Worm (Caenorhabditis elegans) whole organism, L1 larva: ENCODE measurements around the gene vha-17.
"Not testable (repeated sequence)": the region's sequence is repeated elsewhere in the genome, so short reads cannot be mapped to it uniquely, and the experiment has no call there.

Source experiments
- aha-1 ChIP-seq: fragments of 150-350 bp; optimal IDR thresholded peaks from 2 replicates; lab custom pipeline; 2014; ENCODE audit warnings: missing biosample characterization, missing genetic modification characterization
- blmp-1 ChIP-seq: fragments of 150-350 bp; optimal IDR thresholded peaks from 2 replicates; lab custom pipeline; 2014; ENCODE audit warnings: missing biosample characterization, missing genetic modification characterization
- ceh-8 ChIP-seq: fragments of 200-800 bp; sonication (Bioruptor generic); optimal IDR thresholded peaks from 2 replicates; lab custom pipeline; 2018; ENCODE audit warnings: mild to moderate bottlenecking, missing genetic modification characterization, moderate library complexity, missing compliant biosample characterization
- dsc-1 ChIP-seq: sonication (generic microtip); optimal IDR thresholded peaks from 2 replicates; lab custom pipeline; 2016; ENCODE audit warnings: mild to moderate bottlenecking, missing genetic modification characterization, missing compliant biosample characterization
- efl-1 ChIP-seq, 4 experiments: fragments of 150-350 bp; optimal IDR thresholded peaks in 3 of 4; peaks in 1 of 4; 1 replicate in 1 of 4; 2 replicates in 3 of 4; lab custom pipeline; 2014; ENCODE audit warnings: missing biosample characterization in 2 of 4, missing genetic modification characterization in 2 of 4, missing genetic modification reagents in 2 of 4
- egl-13 ChIP-seq: sonication (generic microtip); optimal IDR thresholded peaks from 2 replicates; lab custom pipeline; 2016; ENCODE audit warnings: missing genotype, missing genetic modification reagents, missing genetic modification characterization, missing compliant biosample characterization
- egl-27 ChIP-seq, 2 experiments: fragments of 150-350 bp in 1 of 2; sonication (generic microtip); optimal IDR thresholded peaks; 3 replicates each; lab custom pipeline; 2017 to 2018; ENCODE audit warnings: missing biosample characterization in 2 of 2, missing genetic modification characterization in 2 of 2, missing genetic modification reagents in 2 of 2
- elt-2 ChIP-seq: sonication (generic microtip); optimal IDR thresholded peaks from 2 replicates; lab custom pipeline; 2016; ENCODE audit warnings: missing genetic modification characterization, mild to moderate bottlenecking, inconsistent platforms, missing compliant biosample characterization, missing genetic modification reagents
- elt-3 ChIP-seq, 6 experiments: fragments of 150-350 bp in 1 of 6; sonication (generic microtip); optimal IDR thresholded peaks; 2 replicates each; lab custom pipeline; 2017 to 2018; ENCODE audit warnings: missing biosample characterization in 6 of 6, missing genetic modification characterization in 6 of 6, inconsistent platforms in 1 of 6
- ets-5 ChIP-seq: fragments of 200-800 bp; sonication (Bioruptor generic); IDR thresholded peaks from 2 replicates; pipeline ENCODE4 v1.3.6; 2022; ENCODE audit warnings: missing genetic modification characterization, missing compliant biosample characterization
- fkh-10 ChIP-seq: sonication (generic microtip); optimal IDR thresholded peaks from 2 replicates; lab custom pipeline; 2017; ENCODE audit warnings: missing biosample characterization, missing genetic modification reagents, missing genetic modification characterization
- fkh-4 ChIP-seq: sonication (generic microtip); optimal IDR thresholded peaks from 2 replicates; lab custom pipeline; 2016; ENCODE audit warnings: missing compliant biosample characterization, missing genetic modification characterization, borderline replicate concordance
- grh-1 ChIP-seq: fragments of 200-800 bp; sonication (Bioruptor generic); IDR thresholded peaks from 2 replicates; pipeline ENCODE4 v1.3.6; 2022; ENCODE audit warnings: missing genetic modification reagents, missing genetic modification characterization, missing compliant biosample characterization
- hlh-4 ChIP-seq: sonication (generic microtip); optimal IDR thresholded peaks from 2 replicates; lab custom pipeline; 2016; ENCODE audit warnings: mild to moderate bottlenecking, missing genetic modification characterization, missing compliant biosample characterization
- hpl-2 ChIP-seq: fragments of 150-350 bp; optimal IDR thresholded peaks from 2 replicates; lab custom pipeline; 2014; ENCODE audit warnings: missing biosample characterization, missing genetic modification reagents, missing genetic modification characterization
- lin-13 ChIP-seq: fragments of 150-350 bp; optimal IDR thresholded peaks from 2 replicates; lab custom pipeline; 2014; ENCODE audit warnings: missing biosample characterization, missing genetic modification reagents, missing genetic modification characterization
- lin-15B ChIP-seq: fragments of 150-350 bp; sonication (generic microtip); optimal IDR thresholded peaks from 3 replicates; lab custom pipeline; 2014; ENCODE audit warnings: missing biosample characterization, missing genetic modification characterization
- mab-9 ChIP-seq: fragments of 200-800 bp; sonication (Bioruptor generic); IDR thresholded peaks from 2 replicates; pipeline ENCODE4 v1.3.6; 2022; ENCODE audit warnings: missing genetic modification reagents, missing genetic modification characterization, missing compliant biosample characterization
- mdl-1 ChIP-seq, 2 experiments: fragments of 150-350 bp; optimal IDR thresholded peaks; 2 replicates each; lab custom pipeline; 2014 to 2017; ENCODE audit warnings: missing biosample characterization in 2 of 2, missing genetic modification characterization in 2 of 2, inconsistent platforms in 1 of 2
- nhr-11 ChIP-seq: fragments of 150-350 bp; optimal IDR thresholded peaks from 2 replicates; lab custom pipeline; 2014; ENCODE audit warnings: missing biosample characterization, missing genetic modification characterization
- nhr-20 ChIP-seq: sonication (generic microtip); optimal IDR thresholded peaks from 2 replicates; lab custom pipeline; 2016; ENCODE audit warnings: mild to moderate bottlenecking, missing genetic modification characterization, missing compliant biosample characterization
- nhr-47 ChIP-seq: sonication (generic microtip); optimal IDR thresholded peaks from 2 replicates; lab custom pipeline; 2016; ENCODE audit warnings: mild to moderate bottlenecking, missing genetic modification characterization, moderate library complexity, missing compliant biosample characterization
- nhr-71 ChIP-seq: sonication (generic microtip); optimal IDR thresholded peaks from 2 replicates; lab custom pipeline; 2016; ENCODE audit warnings: mild to moderate bottlenecking, missing genetic modification characterization, moderate library complexity, missing compliant biosample characterization
- nhr-76 ChIP-seq: sonication (generic microtip); optimal IDR thresholded peaks from 2 replicates; lab custom pipeline; 2017; ENCODE audit warnings: missing biosample characterization, missing genetic modification characterization
- nhr-77 ChIP-seq: fragments of 150-350 bp; optimal IDR thresholded peaks from 2 replicates; lab custom pipeline; 2014; ENCODE audit warnings: missing biosample characterization, missing genetic modification characterization
- nhr-84 ChIP-seq: sonication (generic microtip); optimal IDR thresholded peaks from 2 replicates; lab custom pipeline; 2017; ENCODE audit warnings: missing biosample characterization, missing genetic modification characterization
- nhr-90 ChIP-seq: sonication (generic microtip); optimal IDR thresholded peaks from 2 replicates; lab custom pipeline; 2016; ENCODE audit warnings: mild to moderate bottlenecking, missing genetic modification characterization, missing compliant biosample characterization; ENCODE audit not compliant: poor library complexity
- pax-3 ChIP-seq: fragments of 200-800 bp; sonication (Bioruptor generic); optimal IDR thresholded peaks from 2 replicates; lab custom pipeline; 2018; ENCODE audit warnings: mild to moderate bottlenecking, missing genetic modification characterization, moderate library complexity, missing compliant biosample characterization
- pqm-1 ChIP-seq: sonication (generic microtip); optimal IDR thresholded peaks from 3 replicates; lab custom pipeline; 2017; ENCODE audit warnings: missing biosample characterization, missing genetic modification characterization
- rnt-1 ChIP-seq: sonication (generic microtip); optimal IDR thresholded peaks from 2 replicates; lab custom pipeline; 2016; ENCODE audit warnings: mild to moderate bottlenecking, missing genetic modification characterization, moderate library complexity, missing compliant biosample characterization
- snu-23 ChIP-seq: sonication (generic microtip); optimal IDR thresholded peaks from 2 replicates; lab custom pipeline; 2016; ENCODE audit warnings: missing genetic modification characterization, missing compliant biosample characterization
- sup-37 ChIP-seq: fragments of 200-800 bp; sonication (Bioruptor generic); optimal IDR thresholded peaks from 2 replicates; lab custom pipeline; 2018; ENCODE audit warnings: mild to moderate bottlenecking, missing genetic modification characterization, missing compliant biosample characterization
- tlp-1 ChIP-seq: fragments of 150-350 bp; optimal IDR thresholded peaks from 2 replicates; lab custom pipeline; 2014; ENCODE audit warnings: missing biosample characterization, missing genetic modification characterization
- unc-130 ChIP-seq: fragments of 150-350 bp; optimal IDR thresholded peaks from 2 replicates; lab custom pipeline; 2017; ENCODE audit warnings: missing biosample characterization, missing genetic modification characterization, inconsistent platforms
- unc-86 ChIP-seq: sonication (generic microtip); optimal IDR thresholded peaks from 2 replicates; lab custom pipeline; 2016; ENCODE audit warnings: missing genetic modification characterization, missing compliant biosample characterization
- unc-98 ChIP-seq: fragments of 200-800 bp; sonication (Bioruptor generic); IDR thresholded peaks from 2 replicates; pipeline ENCODE4 v1.3.6; 2022; ENCODE audit warnings: missing genetic modification characterization, missing compliant biosample characterization
- zip-4 ChIP-seq: fragments of 200-800 bp; sonication (Bioruptor generic); optimal IDR thresholded peaks from 2 replicates; lab custom pipeline; 2018; ENCODE audit warnings: mild to moderate bottlenecking, missing genetic modification characterization, moderate library complexity, missing compliant biosample characterization

Gene vha-17

ce11 chrIV:9321039-9321851, at the start of gene vha-17, which contains the start of gene F49C12.12 (continued):
- TF ChIP-seq hpl-2 (GFP tag; lab: Kevin White, UChicago) (no peak), nhr-47 (tag; lab: Kevin White, UChicago) (peak; percentile 31), nhr-71 (tag; lab: Kevin White, UChicago) (peak; percentile 32), grh-1 (GFP tag; lab: Robert Waterston, UW) (no peak), snu-23 (peak; percentile 68), nhr-90 (tag; lab: Kevin White, UChicago) (no peak), nhr-11 (tag; lab: Kevin White, UChicago) (no peak), hlh-4 (tag; lab: Kevin White, UChicago) (no peak), mdl-1 (tag; optimal IDR thresholded peaks at IDR 0.05; lab: Kevin White, UChicago) (no peak), nhr-20 (peak; percentile 25), unc-98 (GFP tag; lab: Robert Waterston, UW) (no peak), elt-2 (no peak), rnt-1 (no peak), mab-9 (GFP tag; lab: Robert Waterston, UW) (no peak), nhr-76 (tag; lab: Kevin White, UChicago) (no peak), pqm-1 (tag; lab: Kevin White, UChicago) (no peak), elt-3 (tag; optimal IDR thresholded peaks at IDR 0.05; lab: Kevin White, UChicago) (no peak), ceh-8 (GFP tag; lab: Kevin White, UChicago) (no peak), egl-13 (tag; lab: Kevin White, UChicago) (no peak), tlp-1 (no peak), unc-130 (no peak), aha-1 (no peak), nhr-77 (tag; lab: Kevin White, UChicago) (no peak), fkh-10 (GFP tag; lab: Kevin White, UChicago) (no peak), zip-4 (GFP tag; lab: Kevin White, UChicago) (peak; percentile 45), unc-86 (no peak), blmp-1 (tag; lab: Kevin White, UChicago) (peak; percentile 26), fkh-4 (tag; lab: Kevin White, UChicago) (no peak), nhr-84 (tag; lab: Kevin White, UChicago) (no peak), lin-15B (tag; lab: Kevin White, UChicago) (no peak), ets-5 (no peak), efl-1 (optimal IDR thresholded peaks at IDR 0.05; lab: Kevin White, UChicago) (peak; percentile 10 to 42), efl-1 (GFP tag; optimal IDR thresholded peaks at IDR 0.05 in 1 of 2; lab: Kevin White, UChicago) (peak; percentile 27 to 34)

ce11 chrIV:9274008-9274529, 47.5 kb upstream of the vha-17 start, which contains the start of gene nmy-3:
Gene nmy-3 (plus strand): TSS chrIV:9274479.
- TF ChIP-seq grh-1 (GFP tag; lab: Robert Waterston, UW) = no peak
- TF ChIP-seq pax-3 = no peak
- TF ChIP-seq nhr-11 (tag; lab: Kevin White, UChicago) = no peak
- no peak for TF ChIP-seq egl-27 (tag; optimal IDR thresholded peaks at IDR 0.05; lab: Kevin White, UChicago)
- no peak for TF ChIP-seq sup-37 (GFP tag; lab: Kevin White, UChicago)
- no peak for TF ChIP-seq lin-13 (GFP tag; lab: Kevin White, UChicago)
- TF ChIP-seq nhr-77 (tag; lab: Kevin White, UChicago) = no peak

DNA sequence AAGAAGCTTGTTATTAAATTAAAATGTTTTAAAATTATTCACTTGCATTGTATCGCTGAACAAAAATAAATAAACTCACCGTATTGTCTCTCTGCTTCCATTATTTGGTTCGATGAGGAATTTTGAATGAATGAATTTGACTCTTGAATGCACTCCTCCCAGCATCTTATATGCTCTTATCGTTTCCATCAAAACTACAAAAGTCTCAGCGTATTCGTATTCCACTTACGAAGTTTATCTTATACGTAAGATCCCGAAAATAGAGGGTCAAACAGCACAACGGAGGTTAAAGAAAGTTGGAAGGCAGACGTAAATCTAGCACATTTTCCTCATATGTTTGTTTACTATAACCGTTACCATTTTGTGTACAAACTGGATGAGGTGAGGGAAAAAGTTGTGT, 35.3 kb upstream of the vha-17 start, which contains the start of gene nhr-267:
Gene nhr-267 (minus strand): TSS at position 101 of the 400 bp plus-strand sequence.
- TF ChIP-seq dsc-1 (tag; lab: Kevin White, UChicago); elt-3 (tag; optimal IDR thresholded peaks at IDR 0.05; lab: Kevin White, UChicago); elt-2: not testable (repeated sequence)
